Worm (Caenorhabditis elegans): ENCODE results near the gene sas-5.

sas-5 gene

ce11 chrV:11583212-11583611 lies 27.3 kb upstream of the sas-5 start, which contains the start of gene srx-88:
TSS of gene srx-88 (plus strand) at chrV:11583512.
- TF ChIP-seq skn-1 (tag; optimal IDR thresholded peaks at IDR 0.05) (no peak), nhr-25 (tag; optimal IDR thresholded peaks at IDR 0.05) (no peak), gmeb-1 (tag; optimal IDR thresholded peaks at IDR 0.05) (no peak), snpc-4 (tag; optimal IDR thresholded peaks at IDR 0.05) (no peak), nhr-11 (tag; optimal IDR thresholded peaks at IDR 0.05) (no peak), mab-5 (tag; optimal IDR thresholded peaks at IDR 0.05) (no peak), egl-27 (tag; optimal IDR thresholded peaks at IDR 0.05) (no peak), mbf-1 (tag; optimal IDR thresholded peaks at IDR 0.05) (no peak), fos-1 (tag; optimal IDR thresholded peaks at IDR 0.05) (no peak), lin-13 (GFP tag; optimal IDR thresholded peaks at IDR 0.05) (no peak), nhr-77 (tag; optimal IDR thresholded peaks at IDR 0.05) (no peak), blmp-1 (tag; optimal IDR thresholded peaks at IDR 0.05; ENCODE audit: insufficient read depth) (no peak), lsy-2 (tag; optimal IDR thresholded peaks at IDR 0.05) (no peak), elt-3 (tag; optimal IDR thresholded peaks at IDR 0.05) (no peak)

ce11 chrV:11585122-11585521 lies 25.4 kb upstream of the sas-5 start:
- TF ChIP-seq egl-27 (tag; optimal IDR thresholded peaks at IDR 0.05) (no peak), crh-2 (tag; optimal IDR thresholded peaks at IDR 0.05) (peak; percentile 37), ama-1 (optimal IDR thresholded peaks at IDR 0.05) (no peak), elt-3 (tag; optimal IDR thresholded peaks at IDR 0.05) (no peak), lin-13 (GFP tag; optimal IDR thresholded peaks at IDR 0.05) (no peak), fos-1 (tag; optimal IDR thresholded peaks at IDR 0.05) (peak; percentile 32), sma-9 (GFP tag; optimal IDR thresholded peaks at IDR 0.05) (peak; percentile 84), sma-9 (tag; optimal IDR thresholded peaks at IDR 0.05) (no peak), ceh-16 (tag; optimal IDR thresholded peaks at IDR 0.05) (peak; percentile 58), snpc-4 (tag; optimal IDR thresholded peaks at IDR 0.05) (peak; percentile 95), nhr-21 (tag; optimal IDR thresholded peaks at IDR 0.05) (peak; percentile 49), aly-2 (tag; optimal IDR thresholded peaks at IDR 0.05) (no peak), sma-3 (GFP tag; optimal IDR thresholded peaks at IDR 0.05) (peak; percentile 75), zag-1 (tag; optimal IDR thresholded peaks at IDR 0.05) (no peak)

- TF ChIP-seq unc-62 (GFP tag; optimal IDR thresholded peaks at IDR 0.05) (no peak), sem-4 (tag; optimal IDR thresholded peaks at IDR 0.05) (no peak), nhr-6 (tag; optimal IDR thresholded peaks at IDR 0.05) (no peak), crh-2 (tag; optimal IDR thresholded peaks at IDR 0.05) (no peak), peb-1 (tag; optimal IDR thresholded peaks at IDR 0.05) (no peak), ceh-16 (tag; optimal IDR thresholded peaks at IDR 0.05) (no peak), lin-11 (tag; optimal IDR thresholded peaks at IDR 0.05) (no peak), nhr-25 (tag; optimal IDR thresholded peaks at IDR 0.05) (no peak), lsy-2 (tag; optimal IDR thresholded peaks at IDR 0.05) (no peak), sma-3 (GFP tag; optimal IDR thresholded peaks at IDR 0.05) (no peak), snpc-4 (tag; optimal IDR thresholded peaks at IDR 0.05) (no peak), mdl-1 (tag; optimal IDR thresholded peaks at IDR 0.05) (no peak), nhr-129 (tag; optimal IDR thresholded peaks at IDR 0.05) (no peak)
Measured at ce11 chrV:11589433-11589832, 21.1 kb upstream of the sas-5 start, which contains the start of gene srx-82. TSS of gene srx-82 (plus strand) at chrV:11589733.

ce11 chrV:11593427-11593826 lies 17.1 kb upstream of the sas-5 start, which contains the start of gene srx-80:
TSS of gene srx-80 (plus strand) at chrV:11593727.
- no peak for TF ChIP-seq R02D3.7 (tag; optimal IDR thresholded peaks at IDR 0.05)

DNA sequence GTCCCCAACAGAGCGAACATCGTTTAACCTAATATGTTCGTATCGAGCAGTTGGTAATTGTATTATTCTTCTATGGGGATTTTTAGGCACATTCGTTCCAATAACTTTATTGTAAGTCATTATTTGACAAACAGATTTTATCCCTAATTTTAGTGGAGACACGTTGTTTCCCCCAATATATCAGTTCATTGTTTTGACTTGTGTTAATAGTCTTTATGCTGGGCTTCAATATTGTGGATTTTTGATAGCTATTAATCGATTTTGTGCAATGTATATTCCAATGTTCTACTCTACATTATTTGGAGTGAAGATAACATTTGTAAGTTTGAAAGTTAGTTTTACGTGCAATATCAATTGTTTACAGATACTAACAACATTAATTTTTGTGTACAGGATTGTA lies 16.6 kb upstream of the sas-5 start:
- TF ChIP-seq lsy-2 (tag; optimal IDR thresholded peaks at IDR 0.05) (no peak), peb-1 (tag; optimal IDR thresholded peaks at IDR 0.05) (no peak), nhr-129 (tag; optimal IDR thresholded peaks at IDR 0.05) (no peak), nhr-21 (tag; optimal IDR thresholded peaks at IDR 0.05) (no peak), alr-1 (tag; optimal IDR thresholded peaks at IDR 0.05) (no peak), fos-1 (tag; optimal IDR thresholded peaks at IDR 0.05) (no peak), lin-11 (tag; optimal IDR thresholded peaks at IDR 0.05) (no peak), elt-3 (tag; optimal IDR thresholded peaks at IDR 0.05) (no peak), nhr-25 (tag; optimal IDR thresholded peaks at IDR 0.05) (no peak), unc-62 (GFP tag; optimal IDR thresholded peaks at IDR 0.05) (no peak), ceh-82 (tag; optimal IDR thresholded peaks at IDR 0.05) (no peak), skn-1 (tag; optimal IDR thresholded peaks at IDR 0.05) (no peak), nhr-23 (tag; optimal IDR thresholded peaks at IDR 0.05) (no peak), mbf-1 (tag; optimal IDR thresholded peaks at IDR 0.05) (no peak)

Data from whole organism, L2 larva.